Worm (Caenorhabditis elegans) whole organism, L3 larva: ENCODE data around the gene clec-128.
"Not testable (repeated sequence)": the region's sequence is repeated elsewhere in the genome, so short reads cannot be mapped to it uniquely, and the experiment has no call there.

Experiments
- ceh-16 ChIP-seq: sonication (generic microtip); optimal IDR thresholded peaks from 2 replicates; lab custom pipeline; 2017; ENCODE audit warnings: missing biosample characterization, missing genetic modification characterization
- fkh-2 ChIP-seq: fragments of 150-350 bp; optimal IDR thresholded peaks from 2 replicates; lab custom pipeline; 2014; ENCODE audit warnings: missing biosample characterization, missing genetic modification reagents, missing genetic modification characterization
- jun-1 ChIP-seq: fragments of 150-350 bp; optimal IDR thresholded peaks from 2 replicates; lab custom pipeline; 2014; ENCODE audit warnings: missing biosample characterization, missing genetic modification reagents, missing genetic modification characterization
- mml-1 ChIP-seq: fragments of 150-350 bp; sonication (generic microtip); optimal IDR thresholded peaks from 3 replicates; lab custom pipeline; 2014; ENCODE audit warnings: missing biosample characterization, missing genetic modification characterization
- snpc-4 ChIP-seq: fragments of 150-350 bp; optimal IDR thresholded peaks from 2 replicates; lab custom pipeline; 2014; ENCODE audit warnings: missing biosample characterization, missing genetic modification characterization
- unc-62 ChIP-seq: fragments of 150-350 bp; sonication (generic microtip); optimal IDR thresholded peaks from 4 replicates; lab custom pipeline; 2014; ENCODE audit warnings: missing biosample characterization, missing genetic modification reagents, missing genetic modification characterization

ce11 chrII:3523547-3523946 lies 47.3 kb downstream of the clec-128 start:
- TF ChIP-seq mml-1; fkh-2 (tag; lab: Kevin White, UChicago); ceh-16; unc-62 (GFP tag; lab: Kevin White, UChicago); jun-1: not testable (repeated sequence)
- TF ChIP-seq snpc-4 (tag; lab: Kevin White, UChicago) = peak; percentile 2
